Fruit fly (Drosophila melanogaster) whole organism, adult: ENCODE results near the gene Top1.

Source experiments
- CG11617 ChIP-seq: fragments of 200-800 bp; sonication (Bioruptor generic); optimal IDR thresholded peaks from 2 replicates; lab custom pipeline; 2017; ENCODE audit warnings: mild to moderate bottlenecking, missing biosample characterization, missing genetic modification reagents, missing genetic modification characterization
- CG12768 ChIP-seq: fragments of 200-800 bp; sonication (Bioruptor generic); optimal IDR thresholded peaks from 2 replicates; lab custom pipeline; 2017; ENCODE audit warnings: missing biosample characterization, missing genetic modification characterization, mild to moderate bottlenecking, moderate library complexity, missing genetic modification reagents
- CG14711 ChIP-seq: fragments of 200-800 bp; sonication (Bioruptor generic); optimal IDR thresholded peaks from 2 replicates; lab custom pipeline; 2018; ENCODE audit warnings: missing biosample characterization, mild to moderate bottlenecking, missing genetic modification characterization, moderate library complexity
- CG1620 ChIP-seq: fragments of 200-800 bp; sonication (Bioruptor generic); optimal IDR thresholded peaks from 2 replicates; lab custom pipeline; 2016; ENCODE audit warnings: missing biosample characterization, missing genetic modification characterization
- CG33017 ChIP-seq: fragments of 200-800 bp; sonication (Bioruptor generic); optimal IDR thresholded peaks from 2 replicates; lab custom pipeline; 2018; ENCODE audit warnings: missing biosample characterization, mild to moderate bottlenecking, missing genetic modification characterization, moderate library complexity
- CG5204 ChIP-seq: fragments of 200-800 bp; sonication (Bioruptor generic); optimal IDR thresholded peaks from 2 replicates; lab custom pipeline; 2016; ENCODE audit warnings: missing biosample characterization, missing genetic modification characterization
- CG7045 ChIP-seq: fragments of 200-800 bp; sonication (Bioruptor generic); optimal IDR thresholded peaks from 2 replicates; lab custom pipeline; 2017; ENCODE audit warnings: missing biosample characterization, mild to moderate bottlenecking, missing genetic modification characterization
- CG7101 ChIP-seq: fragments of 200-800 bp; sonication (Bioruptor generic); optimal IDR thresholded peaks from 2 replicates; lab custom pipeline; 2018; ENCODE audit warnings: missing biosample characterization, mild to moderate bottlenecking, missing genetic modification characterization, moderate library complexity
- Clk ChIP-seq: fragments of 200-800 bp; sonication (Bioruptor generic); optimal IDR thresholded peaks from 2 replicates; lab custom pipeline; 2017; ENCODE audit warnings: missing biosample characterization, missing genetic modification characterization
- Crg-1 ChIP-seq: fragments of 200-800 bp; sonication (Bioruptor generic); optimal IDR thresholded peaks from 2 replicates; lab custom pipeline; 2016; ENCODE audit warnings: missing biosample characterization, missing genetic modification characterization
- Hr96 ChIP-seq: fragments of 200-800 bp; sonication (Bioruptor generic); optimal IDR thresholded peaks from 2 replicates; lab custom pipeline; 2016; ENCODE audit warnings: missing biosample characterization, missing genetic modification characterization
- Mnt ChIP-seq: fragments of 200-800 bp; sonication (Bioruptor generic); optimal IDR thresholded peaks from 2 replicates; lab custom pipeline; 2016; ENCODE audit warnings: missing biosample characterization, mild to moderate bottlenecking, missing genetic modification characterization
- bab1 ChIP-seq: fragments of 200-800 bp; sonication (Bioruptor generic); optimal IDR thresholded peaks from 3 replicates; lab custom pipeline; 2019; ENCODE audit warnings: missing biosample characterization, mild to moderate bottlenecking, missing genetic modification characterization, moderate library complexity
- cic ChIP-seq: fragments of 200-800 bp; sonication (Bioruptor generic); optimal IDR thresholded peaks from 2 replicates; lab custom pipeline; 2017; ENCODE audit warnings: missing biosample characterization, mild to moderate bottlenecking, missing genetic modification characterization, moderate library complexity
- cnc ChIP-seq, 2 experiments: fragments of >200 bp; optimal IDR thresholded peaks; 2 replicates each; lab custom pipeline; 2017
- kay ChIP-seq: fragments of 200-800 bp; sonication (Bioruptor generic); peaks from one replicate; lab custom pipeline; 2016; ENCODE audit warnings: missing biosample characterization, missing genetic modification characterization, borderline replicate concordance
- ovo ChIP-seq: fragments of 200-800 bp; sonication (Bioruptor generic); optimal IDR thresholded peaks from 2 replicates; lab custom pipeline; 2016; ENCODE audit warnings: missing biosample characterization, missing genetic modification characterization
- pad ChIP-seq: fragments of 200-800 bp; sonication (Bioruptor generic); optimal IDR thresholded peaks from 3 replicates; lab custom pipeline; 2017; ENCODE audit warnings: missing biosample characterization, missing genetic modification characterization, mild to moderate bottlenecking, moderate library complexity, missing genetic modification reagents
- tj ChIP-seq: fragments of 200-800 bp; sonication (Bioruptor generic); optimal IDR thresholded peaks from 3 replicates; lab custom pipeline; 2017; ENCODE audit warnings: missing biosample characterization, mild to moderate bottlenecking, missing genetic modification characterization, moderate library complexity
- toe ChIP-seq: fragments of 200-800 bp; sonication (Bioruptor generic); optimal IDR thresholded peaks from 2 replicates; lab custom pipeline; 2016; ENCODE audit warnings: missing biosample characterization, missing genetic modification characterization

Gene Top1

DNA sequence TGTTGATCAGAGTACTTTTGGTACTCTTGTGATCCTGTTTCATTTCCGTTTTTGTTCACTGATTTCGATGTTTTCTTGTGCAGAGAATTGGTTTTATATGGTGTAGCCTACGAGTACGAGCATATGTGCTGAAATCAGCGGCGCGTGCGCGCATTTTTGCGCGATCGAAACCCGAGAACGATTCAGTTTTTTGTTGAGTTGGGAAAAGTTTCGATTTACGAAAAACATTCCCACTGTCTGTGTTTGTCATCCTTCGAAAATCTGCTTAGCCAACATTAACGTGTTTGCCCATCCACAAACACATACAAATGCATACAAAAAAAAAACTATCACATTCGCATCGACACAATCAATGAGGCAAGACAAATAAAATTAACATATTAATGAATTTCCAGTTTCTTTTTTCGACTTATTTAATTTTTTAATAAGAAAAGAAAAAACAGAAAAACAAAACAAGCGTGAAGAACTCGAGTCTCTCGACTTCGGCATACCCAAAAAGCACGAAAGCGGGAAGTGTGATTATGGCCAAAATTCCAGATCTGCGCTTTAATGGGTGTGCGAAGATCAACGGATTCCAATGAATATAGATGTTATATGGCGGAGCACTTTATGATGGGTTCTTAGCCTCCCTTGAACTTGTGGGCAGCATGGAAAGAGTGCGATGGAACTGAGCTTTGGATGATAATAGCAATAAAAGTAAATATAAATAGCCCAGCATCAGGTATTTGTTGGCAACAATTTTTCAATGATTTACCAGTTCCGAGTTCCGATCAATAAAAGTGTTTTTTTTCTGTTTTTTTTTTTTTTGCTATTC, 19.1 kb upstream of the Top1 start:
- TF ChIP-seq tj (peak; percentile 92), toe (GFP tag; lab: Kevin White, UChicago) (no peak)

dm6 chrX:15301175-15301574, 18.1 kb upstream of the Top1 start:
- TF ChIP-seq CG12768 (GFP tag; lab: Kevin White, UChicago) (peak; percentile 29), bab1 (GFP tag; lab: Kevin White, UChicago) (no peak), CG7045 (GFP tag; lab: Kevin White, UChicago) (no peak), pad (peak; percentile 80), CG33017 (tag; lab: Kevin White, UChicago) (no peak), CG14711 (tag; lab: Kevin White, UChicago) (peak; percentile 22), ovo (no peak), toe (GFP tag; lab: Kevin White, UChicago) (no peak), Crg-1 (GFP tag; lab: Kevin White, UChicago) (no peak), cnc (optimal IDR thresholded peaks at IDR 0.05; lab: Kevin White, UChicago) (no peak), Mnt (GFP tag; lab: Kevin White, UChicago) (peak; percentile 19), cic (GFP tag; lab: Kevin White, UChicago) (no peak), kay (GFP tag; lab: Kevin White, UChicago) (no peak), Clk (GFP tag; lab: Kevin White, UChicago) (no peak), tj (peak; percentile 97), CG1620 (GFP tag; lab: Kevin White, UChicago) (no peak), Hr96 (no peak), CG5204 (no peak), CG7101 (peak; percentile 32), CG11617 (GFP tag; lab: Kevin White, UChicago) (no peak)

- TF ChIP-seq tj, result peak; percentile 47
- no peak for TF ChIP-seq CG1620 (GFP tag; lab: Kevin White, UChicago)
- TF ChIP-seq ovo, result peak; percentile 21
- TF ChIP-seq CG7101, result peak; percentile 30
- TF ChIP-seq kay (GFP tag; lab: Kevin White, UChicago), result peak; percentile 55
- no peak for TF ChIP-seq CG11617 (GFP tag; lab: Kevin White, UChicago)
- peak; percentile 34 for TF ChIP-seq CG33017 (tag; lab: Kevin White, UChicago)
- no peak for TF ChIP-seq CG14711 (tag; lab: Kevin White, UChicago)
- no peak for TF ChIP-seq CG5204
- no peak for TF ChIP-seq CG7045 (GFP tag; lab: Kevin White, UChicago)
- peak; percentile 45 for TF ChIP-seq pad
- TF ChIP-seq Crg-1 (GFP tag; lab: Kevin White, UChicago), result no peak
- peak; percentile 71 for TF ChIP-seq cic (GFP tag; lab: Kevin White, UChicago)
- TF ChIP-seq Clk (GFP tag; lab: Kevin White, UChicago), result no peak
- no peak for TF ChIP-seq Mnt (GFP tag; lab: Kevin White, UChicago)
- TF ChIP-seq CG12768 (GFP tag; lab: Kevin White, UChicago), result peak; percentile 47
- TF ChIP-seq Hr96, result no peak
- no peak for TF ChIP-seq cnc (optimal IDR thresholded peaks at IDR 0.05; lab: Kevin White, UChicago)
- no peak for TF ChIP-seq toe (GFP tag; lab: Kevin White, UChicago)
- peak; percentile 31 for TF ChIP-seq bab1 (GFP tag; lab: Kevin White, UChicago)
Observed at dm6 chrX:15303176-15304115, 15.8 kb upstream of the Top1 start.

- no peak for TF ChIP-seq tj
- TF ChIP-seq CG12768 (GFP tag; lab: Kevin White, UChicago), result no peak
- no peak for TF ChIP-seq CG5204
Observed at dm6 chrX:15304211-15304610, 15.1 kb upstream of the Top1 start.

DNA sequence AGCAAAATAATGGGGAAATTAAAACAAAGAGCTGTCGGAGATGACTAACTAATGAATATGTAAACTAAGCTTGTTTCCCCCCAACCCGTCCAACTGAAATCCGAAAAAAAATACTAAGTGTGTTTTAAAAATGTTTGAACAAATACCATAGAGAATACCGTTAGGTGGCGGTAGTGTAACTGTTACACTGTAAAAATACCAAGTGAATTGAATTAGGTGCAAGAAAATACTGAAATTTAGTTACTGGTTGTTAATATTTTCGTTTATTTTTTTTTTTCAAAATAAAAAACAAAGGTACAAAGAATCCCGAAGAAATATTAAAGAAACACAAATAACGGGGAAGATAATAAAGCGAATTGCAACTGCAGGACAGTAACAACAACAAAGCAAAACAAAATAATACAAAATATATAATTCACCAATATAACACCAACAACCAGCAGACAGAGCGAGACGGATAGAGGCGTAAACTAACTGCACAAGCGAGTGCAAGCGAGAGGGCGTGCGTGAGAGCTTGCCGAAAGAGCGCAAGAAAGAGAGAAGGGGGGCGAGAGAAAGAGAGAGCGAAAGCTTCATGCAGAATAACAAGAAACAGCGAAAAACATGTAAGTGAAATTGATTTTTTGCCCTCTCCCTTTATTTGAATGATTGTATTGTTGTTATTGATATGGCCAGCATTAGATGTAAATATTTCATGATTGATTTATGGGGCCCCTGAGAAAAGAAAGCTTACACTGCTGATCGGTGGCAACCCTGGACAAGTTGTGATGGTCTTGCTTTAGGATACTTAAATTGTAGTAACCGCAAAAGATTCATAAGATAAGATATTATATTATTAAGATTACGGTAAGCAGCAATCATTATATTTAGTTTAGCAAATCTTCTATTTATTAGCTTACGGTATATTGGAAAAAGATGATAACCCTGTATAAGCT, 13.0 kb upstream of the Top1 start:
- TF ChIP-seq ovo (peak; percentile 68), Clk (GFP tag; lab: Kevin White, UChicago) (no peak), bab1 (GFP tag; lab: Kevin White, UChicago) (peak; percentile 21), CG14711 (tag; lab: Kevin White, UChicago) (peak; percentile 68), CG11617 (GFP tag; lab: Kevin White, UChicago) (peak; percentile 24), Mnt (GFP tag; lab: Kevin White, UChicago) (peak; percentile 43), cic (GFP tag; lab: Kevin White, UChicago) (no peak), kay (GFP tag; lab: Kevin White, UChicago) (peak; percentile 49), tj (peak; percentile 62), CG7101 (peak; percentile 11), CG7045 (GFP tag; lab: Kevin White, UChicago) (no peak), CG12768 (GFP tag; lab: Kevin White, UChicago) (no peak), pad (peak; percentile 53), CG5204 (no peak), CG33017 (tag; lab: Kevin White, UChicago) (no peak), Crg-1 (GFP tag; lab: Kevin White, UChicago) (no peak)
